Fruit fly (Drosophila melanogaster): ENCODE data around the gene grass.

Gene grass

dm6 chr3R:27185933-27186571 lies 28.3 kb downstream of the grass start (continued):
- TF ChIP-seq CG4318 (GFP tag; optimal IDR thresholded peaks at IDR 0.05) = no peak
- TF ChIP-seq net (GFP tag; optimal IDR thresholded peaks at IDR 0.05) = peak; percentile 63
- peak; percentile 65 for TF ChIP-seq CG3919 (GFP tag; optimal IDR thresholded peaks at IDR 0.05)
- TF ChIP-seq CG3032 (tag; optimal IDR thresholded peaks at IDR 0.05) = peak; percentile 65
- peak; percentile 55 for TF ChIP-seq CG15336 (GFP tag; IDR thresholded peaks at IDR 0.05)
- TF ChIP-seq achi (GFP tag; optimal IDR thresholded peaks at IDR 0.05) = peak; percentile 51
- peak; percentile 51 to 74 for TF ChIP-seq ss (GFP tag; optimal IDR thresholded peaks at IDR 0.05)
- no peak for TF ChIP-seq dac (GFP tag; optimal IDR thresholded peaks at IDR 0.05)
- TF ChIP-seq CG6276 (GFP tag; optimal IDR thresholded peaks at IDR 0.05) = no peak

- TF ChIP-seq CG3919 (GFP tag; optimal IDR thresholded peaks at IDR 0.05) (no peak), Sox15 (GFP tag; optimal IDR thresholded peaks at IDR 0.05) (no peak), CG6276 (GFP tag; optimal IDR thresholded peaks at IDR 0.05) (no peak), Met (GFP tag; optimal IDR thresholded peaks at IDR 0.05) (no peak), Eip78C (GFP tag) (no peak), CG3032 (tag; optimal IDR thresholded peaks at IDR 0.05) (no peak), Hr4 (GFP tag; optimal IDR thresholded peaks at IDR 0.05) (no peak), Sox102F (GFP tag; optimal IDR thresholded peaks at IDR 0.05) (no peak), spab (GFP tag; optimal IDR thresholded peaks at IDR 0.05) (no peak), fd59A (GFP tag; optimal IDR thresholded peaks at IDR 0.05) (no peak), CG4318 (GFP tag; optimal IDR thresholded peaks at IDR 0.05) (no peak), Ets21C (GFP tag; optimal IDR thresholded peaks at IDR 0.05) (no peak), fd85E (GFP tag; optimal IDR thresholded peaks at IDR 0.05) (no peak), Sox14 (GFP tag; optimal IDR thresholded peaks at IDR 0.05) (no peak), CG8319 (GFP tag; optimal IDR thresholded peaks at IDR 0.05) (no peak), CG9139 (GFP tag; optimal IDR thresholded peaks at IDR 0.05) (no peak), Lpt (GFP tag; optimal IDR thresholded peaks at IDR 0.05) (no peak), Ets96B (tag; optimal IDR thresholded peaks at IDR 0.05) (no peak)
Observed at dm6 chr3R:27186849-27187248, 29.1 kb downstream of the grass start.

dm6 chr3R:27193079-27193478 lies 35.3 kb downstream of the grass start:
- TF ChIP-seq salr (GFP tag; optimal IDR thresholded peaks at IDR 0.05) = peak in 1 of 2 experiments; percentile 35
- peak; percentile 15 for TF ChIP-seq Sox14 (GFP tag; optimal IDR thresholded peaks at IDR 0.05)
- peak; percentile 58 for TF ChIP-seq Hr4 (GFP tag; optimal IDR thresholded peaks at IDR 0.05)
- TF ChIP-seq svp (GFP tag) = no peak
- no peak for TF ChIP-seq CG11902 (GFP tag; optimal IDR thresholded peaks at IDR 0.05)
- peak; percentile 14 for TF ChIP-seq net (GFP tag; optimal IDR thresholded peaks at IDR 0.05)
- TF ChIP-seq Ets96B (tag; optimal IDR thresholded peaks at IDR 0.05) = peak; percentile 47
- TF ChIP-seq eg (GFP tag; IDR thresholded peaks at IDR 0.05) = peak; percentile 66
- TF ChIP-seq fkh (GFP tag; optimal IDR thresholded peaks at IDR 0.05) = no peak
- no peak for TF ChIP-seq Smox (GFP tag; optimal IDR thresholded peaks at IDR 0.05)
- peak; percentile 10 for TF ChIP-seq CG3032 (tag; optimal IDR thresholded peaks at IDR 0.05)
- TF ChIP-seq cyc (GFP tag; optimal IDR thresholded peaks at IDR 0.05) = no peak
- no peak for TF ChIP-seq Eip75B (GFP tag; optimal IDR thresholded peaks at IDR 0.05)
- no peak for TF ChIP-seq CG8632 (GFP tag; optimal IDR thresholded peaks at IDR 0.05)
- no peak for TF ChIP-seq dac (GFP tag; optimal IDR thresholded peaks at IDR 0.05)
- TF ChIP-seq CG10669 (GFP tag; optimal IDR thresholded peaks at IDR 0.05) = peak; percentile 8
- no peak for TF ChIP-seq Eip93F (GFP tag; optimal IDR thresholded peaks at IDR 0.05)
- peak; percentile 12 for TF ChIP-seq CG4318 (GFP tag; optimal IDR thresholded peaks at IDR 0.05)
- no peak for TF ChIP-seq topi (GFP tag; optimal IDR thresholded peaks at IDR 0.05)
- TF ChIP-seq achi (GFP tag; optimal IDR thresholded peaks at IDR 0.05) = peak; percentile 12
- peak; percentile 62 for TF ChIP-seq Gug (GFP tag; IDR thresholded peaks at IDR 0.05)
- peak; percentile 46; the same call in 1 of the 3 replicates for TF ChIP-seq CG6163 (GFP tag; IDR thresholded peaks at IDR 0.05)
- no peak for TF ChIP-seq Hr39 (GFP tag; optimal IDR thresholded peaks at IDR 0.05)
- no peak for TF ChIP-seq CG6808 (GFP tag; optimal IDR thresholded peaks at IDR 0.05)
- TF ChIP-seq CG32006 (GFP tag; optimal IDR thresholded peaks at IDR 0.05) = peak; percentile 66
- TF ChIP-seq CG6276 (GFP tag; optimal IDR thresholded peaks at IDR 0.05) = peak; percentile 34
- peak; percentile 20 for TF ChIP-seq OdsH (GFP tag; optimal IDR thresholded peaks at IDR 0.05)
- TF ChIP-seq CG10631 (GFP tag; optimal IDR thresholded peaks at IDR 0.05) = no peak
- no peak for TF ChIP-seq lz (GFP tag; optimal IDR thresholded peaks at IDR 0.05)
- peak; percentile 63 for TF ChIP-seq CG15336 (GFP tag; IDR thresholded peaks at IDR 0.05)
- peak; percentile 80 for TF ChIP-seq Eip78C (GFP tag)
- TF ChIP-seq CG8119 (GFP tag; IDR thresholded peaks at IDR 0.05) = peak; percentile 69
- TF ChIP-seq pdm3 (GFP tag; optimal IDR thresholded peaks at IDR 0.05) = peak; percentile 35
